Fruit fly (Drosophila melanogaster): ENCODE measurements around the gene CG13458.
A peak's percentile ranks its signal among the peaks of the same experiment; 100 is the strongest.

The CG13458 gene

dm6 chr3L:15105566-15106207 lies 7.7 kb upstream of the CG13458 start, which contains the start of gene CG45071 (continued):
- no peak for TF ChIP-seq stwl (tag; optimal IDR thresholded peaks at IDR 0.05)
- TF ChIP-seq Drgx (GFP tag; IDR thresholded peaks at IDR 0.05), result peak; percentile 25; the same call in 1 of the 2 replicates
- 0 out of 3 replicates have a peak, but pooled peaks have one; percentile 16 for TF ChIP-seq Opbp (GFP tag; IDR thresholded peaks at IDR 0.05; ENCODE audit: partially characterized antibody)
- peak; percentile 79 for TF ChIP-seq onecut (GFP tag; IDR thresholded peaks at IDR 0.05)
- TF ChIP-seq Adf1 (GFP tag; IDR thresholded peaks at IDR 0.05), result peak; percentile 48
- TF ChIP-seq trem (tag; optimal IDR thresholded peaks at IDR 0.05), result no peak
- TF ChIP-seq cg (GFP tag; optimal IDR thresholded peaks at IDR 0.05), result peak; percentile 2
- no peak for TF ChIP-seq exex (tag; optimal IDR thresholded peaks at IDR 0.05)
- TF ChIP-seq nom (GFP tag; optimal IDR thresholded peaks at IDR 0.05), result peak; percentile 47
- TF ChIP-seq eve (GFP tag; optimal IDR thresholded peaks at IDR 0.05), result no peak
- no peak for TF ChIP-seq nerfin-2 (GFP tag; IDR thresholded peaks at IDR 0.05; ENCODE audit: partially characterized antibody)
- TF ChIP-seq CG6689 (GFP tag; IDR thresholded peaks at IDR 0.05), result no peak
- TF ChIP-seq bsh (GFP tag; optimal IDR thresholded peaks at IDR 0.05), result no peak

DNA sequence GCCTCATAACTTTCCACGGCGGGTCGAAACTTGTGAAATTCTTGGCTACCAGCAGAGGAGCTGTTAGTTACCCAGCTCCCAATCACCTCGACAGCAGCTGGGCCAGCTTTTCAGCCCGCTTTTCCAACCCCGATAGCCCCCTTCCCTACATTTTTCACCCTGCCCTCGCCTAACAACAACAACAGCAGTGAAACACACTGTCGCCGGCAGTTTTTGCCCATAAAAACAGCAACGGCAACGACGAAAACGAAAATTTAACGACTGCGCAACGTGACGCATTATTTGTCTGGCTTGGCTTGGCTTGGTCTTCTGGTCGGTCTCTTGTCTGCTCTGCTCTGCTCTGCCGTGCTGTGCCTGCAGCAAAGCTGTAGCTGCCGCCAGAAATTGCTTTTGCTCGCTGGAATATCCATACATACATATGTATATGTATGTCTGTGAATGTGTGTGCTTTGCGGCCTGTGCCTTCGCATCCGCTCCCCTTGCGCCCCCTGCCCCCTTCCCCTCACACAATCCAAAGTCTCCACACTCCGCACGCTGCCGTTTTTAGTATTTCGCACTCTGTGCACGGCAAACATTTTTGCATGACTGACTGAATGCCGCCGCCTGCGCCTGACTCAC lies 6.1 kb upstream of the CG13458 start:
- TF ChIP-seq Adf1 (GFP tag; IDR thresholded peaks at IDR 0.05) (peak; percentile 62; the same call in 1 of the 2 replicates), CG34224 (GFP tag; IDR thresholded peaks at IDR 0.05; ENCODE audit: partially characterized antibody) (peak; percentile 12; the same call in 1 of the 3 replicates), crol (GFP tag; IDR thresholded peaks at IDR 0.05) (peak; percentile 77), sd (tag; optimal IDR thresholded peaks at IDR 0.05) (peak; percentile 5), klu (GFP tag; IDR thresholded peaks at IDR 0.05) (no peak), cg (GFP tag; optimal IDR thresholded peaks at IDR 0.05) (peak; percentile 54), Hr39 (optimal IDR thresholded peaks at IDR 0.05) (no peak), CG6854 (GFP tag; optimal IDR thresholded peaks at IDR 0.05) (peak; percentile 69), CG2889 (GFP tag; IDR thresholded peaks at IDR 0.05) (peak; percentile 13; the same call in 1 of the 3 replicates), bowl (GFP tag; IDR thresholded peaks at IDR 0.05) (0 out of 2 replicates have a peak, but pooled peaks have one; percentile 6), CG6175 (GFP tag; IDR thresholded peaks at IDR 0.05) (0 out of 3 replicates have a peak, but pooled peaks have one; percentile 18), chinmo (GFP tag; IDR thresholded peaks at IDR 0.05; ENCODE audit: partially characterized antibody) (peak; percentile 62; the same call in 1 of the 4 replicates), nerfin-2 (GFP tag; IDR thresholded peaks at IDR 0.05; ENCODE audit: partially characterized antibody) (no peak), Med (GFP tag) (peak; percentile 50), pros (GFP tag; optimal IDR thresholded peaks at IDR 0.05) (no peak), abd-A (tag; optimal IDR thresholded peaks at IDR 0.05) (peak; percentile 87), bbx (GFP tag; IDR thresholded peaks at IDR 0.05; ENCODE audit: partially characterized antibody) (peak; percentile 46; the same call in 1 of the 2 replicates), Xrp1 (GFP tag; IDR thresholded peaks at IDR 0.05) (no peak), HLH4C (GFP tag; IDR thresholded peaks at IDR 0.05; ENCODE audit: partially characterized antibody) (no peak), unc-4 (GFP tag; IDR thresholded peaks at IDR 0.05; ENCODE audit: partially characterized antibody) (0 out of 2 replicates have a peak, but pooled peaks have one; percentile 28), CG2199 (GFP tag; IDR thresholded peaks at IDR 0.05) (0 out of 3 replicates have a peak, but pooled peaks have one; percentile 29), CG12104 (GFP tag; optimal IDR thresholded peaks at IDR 0.05) (no peak), CG4360 (GFP tag; IDR thresholded peaks at IDR 0.05) (peak; percentile 84), CG4820 (GFP tag; optimal IDR thresholded peaks at IDR 0.05) (no peak), Elba2 (GFP tag; optimal IDR thresholded peaks at IDR 0.05) (no peak), kni (GFP tag; optimal IDR thresholded peaks at IDR 0.05) (no peak), inv (GFP tag; IDR thresholded peaks at IDR 0.05; ENCODE audit: partially characterized antibody) (0 out of 2 replicates have a peak, but pooled peaks have one; percentile 16), Doc3 (GFP tag; IDR thresholded peaks at IDR 0.05; ENCODE audit: partially characterized antibody) (0 out of 3 replicates have a peak, but pooled peaks have one; percentile 25), exex (tag; optimal IDR thresholded peaks at IDR 0.05) (no peak)

All from whole organism, embryonic.